Worm (Caenorhabditis elegans): Measurements from ENCODE around the gene F46G10.2.

ce11 chrX:13376185-13376584 lies 53.4 kb downstream of the F46G10.2 start:
- TF ChIP-seq unc-39 (tag; optimal IDR thresholded peaks at IDR 0.05) (no peak), hif-1 (tag; optimal IDR thresholded peaks at IDR 0.05) (no peak), nhr-28 (tag; optimal IDR thresholded peaks at IDR 0.05) (no peak)
